Worm (Caenorhabditis elegans) whole organism, mixed stage, embryonic: ENCODE measurements around the gene his-5.

Experiments
- bed-3 ChIP-seq: fragments of 200-800 bp; sonication (Bioruptor generic); optimal IDR thresholded peaks from 3 replicates; lab custom pipeline; 2018; ENCODE audit warnings: mild to moderate bottlenecking, missing genetic modification characterization, moderate library complexity, missing compliant biosample characterization
- ham-2 ChIP-seq: fragments of 200-800 bp; sonication (Bioruptor generic); optimal IDR thresholded peaks from 2 replicates; lab custom pipeline; 2018; ENCODE audit warnings: mild to moderate bottlenecking, missing genetic modification characterization, missing compliant biosample characterization
- lsy-2 ChIP-seq: fragments of 150-350 bp; optimal IDR thresholded peaks from 2 replicates; lab custom pipeline; 2014; ENCODE audit warnings: missing biosample characterization, missing genetic modification characterization
- nhr-76 ChIP-seq: sonication (generic microtip); optimal IDR thresholded peaks from 2 replicates; lab custom pipeline; 2017; ENCODE audit warnings: missing biosample characterization, missing genetic modification characterization

- TF ChIP-seq bed-3 (no peak), lsy-2 (tag; lab: Kevin White, UChicago) (peak; percentile 35), ham-2 (no peak), nhr-76 (no peak)
These were observed 34.9 kb downstream of the his-5 start, which contains the start of the genes F25G6.9 and symk-1 for ce11 chrV:8569841-8570361.
